Fruit fly (Drosophila melanogaster): ENCODE measurements around the gene cad.

dm6 chr2L:20752160-20752559 is 18.4 kb upstream of the cad start, which contains the start of the genes Amacr and Ns4:
- TF ChIP-seq Hr96 (GFP tag; optimal IDR thresholded peaks at IDR 0.05) (peak; percentile 84), CG7101 (tag; optimal IDR thresholded peaks at IDR 0.05) (peak; percentile 66), toe (GFP tag; optimal IDR thresholded peaks at IDR 0.05) (peak; percentile 90), tj (GFP tag; optimal IDR thresholded peaks at IDR 0.05) (peak; percentile 47), Clk (GFP tag; optimal IDR thresholded peaks at IDR 0.05) (no peak), bab1 (GFP tag; optimal IDR thresholded peaks at IDR 0.05) (peak; percentile 78), CG5204 (GFP tag; optimal IDR thresholded peaks at IDR 0.05) (peak; percentile 64), Mnt (GFP tag; optimal IDR thresholded peaks at IDR 0.05) (peak; percentile 48), cnc (optimal IDR thresholded peaks at IDR 0.05) (no peak), CG33017 (tag; optimal IDR thresholded peaks at IDR 0.05) (peak; percentile 49), CG14711 (tag; optimal IDR thresholded peaks at IDR 0.05) (peak; percentile 95), CG7045 (GFP tag; optimal IDR thresholded peaks at IDR 0.05) (peak; percentile 48)
